Fruit fly (Drosophila melanogaster) whole organism, embryonic: ENCODE results near the gene CG7367.
A peak's percentile ranks its signal among the peaks of the same experiment; 100 is the strongest.

Experiments
- ATbp ChIP-seq: fragments of 200-800 bp; sonication (Bioruptor generic); optimal IDR thresholded peaks from 2 replicates; lab custom pipeline; 2017; ENCODE audit warnings: missing biosample characterization, mild to moderate bottlenecking, missing genetic modification characterization, missing genetic modification reagents
- C15 ChIP-seq: fragments of 200-800 bp; sonication (Bioruptor generic); IDR thresholded peaks from 3 replicates; pipeline ENCODE4 v1.3.6; 2022; ENCODE audit warnings: missing biosample characterization, missing genetic modification characterization
- CG10274 ChIP-seq: fragments of 200-800 bp; sonication (Bioruptor generic); optimal IDR thresholded peaks from 3 replicates; lab custom pipeline; 2017; ENCODE audit warnings: missing biosample characterization, mild to moderate bottlenecking, missing genetic modification characterization
- CG11093 ChIP-seq: fragments of 200-800 bp; sonication (Bioruptor generic); IDR thresholded peaks from 3 replicates; pipeline ENCODE4 v1.3.6; 2022; ENCODE audit warnings: missing biosample characterization, missing genetic modification characterization
- CG1233 ChIP-seq: fragments of 200-800 bp; sonication (Bioruptor generic); optimal IDR thresholded peaks from 4 replicates; lab custom pipeline; 2018; ENCODE audit warnings: missing biosample characterization, mild to moderate bottlenecking, missing genetic modification characterization
- CG12391 ChIP-seq: fragments of 200-800 bp; sonication (Bioruptor generic); optimal IDR thresholded peaks from 3 replicates; lab custom pipeline; 2018; ENCODE audit warnings: missing biosample characterization, mild to moderate bottlenecking, missing genetic modification characterization, moderate library complexity
- CG14050 ChIP-seq: fragments of 200-800 bp; sonication (Bioruptor generic); IDR thresholded peaks from 3 replicates; pipeline ENCODE4 v1.3.6; 2022; ENCODE audit warnings: missing biosample characterization, missing genetic modification characterization
- CG14860 ChIP-seq: fragments of 200-800 bp; sonication (Bioruptor generic); IDR thresholded peaks from 3 replicates; pipeline ENCODE4 v1.3.6; 2022; ENCODE audit warnings: missing biosample characterization, missing genetic modification characterization; ENCODE audit not compliant: partially characterized antibody
- CG15073 ChIP-seq: fragments of 200-800 bp; sonication (Bioruptor generic); optimal IDR thresholded peaks from 2 replicates; lab custom pipeline; 2016; ENCODE audit warnings: missing biosample characterization, missing genetic modification characterization
- CG15514 ChIP-seq: fragments of 200-800 bp; sonication (Bioruptor generic); optimal IDR thresholded peaks from 3 replicates; lab custom pipeline; 2017; ENCODE audit warnings: missing biosample characterization, missing genetic modification characterization, mild to moderate bottlenecking, moderate library complexity, missing genetic modification reagents
- CG15696 ChIP-seq: fragments of 200-800 bp; sonication (Bioruptor generic); optimal IDR thresholded peaks from 2 replicates; lab custom pipeline; 2019; ENCODE audit warnings: missing biosample characterization, mild to moderate bottlenecking, missing genetic modification characterization, moderate library complexity
- CG1603 ChIP-seq: fragments of 200-800 bp; sonication (Bioruptor generic); optimal IDR thresholded peaks from 2 replicates; lab custom pipeline; 2019; ENCODE audit warnings: missing biosample characterization, mild to moderate bottlenecking, missing genetic modification characterization, moderate library complexity
- CG1647 ChIP-seq: fragments of 200-800 bp; sonication (Bioruptor generic); optimal IDR thresholded peaks from 3 replicates; lab custom pipeline; 2016; ENCODE audit warnings: missing biosample characterization, missing genetic modification characterization
- CG17328 ChIP-seq: fragments of 200-800 bp; sonication (Bioruptor generic); IDR thresholded peaks from 2 replicates; pipeline ENCODE4 v1.3.6; 2022; ENCODE audit warnings: missing biosample characterization, missing genetic modification characterization
- CG17359 ChIP-seq: fragments of 200-800 bp; sonication (Bioruptor generic); optimal IDR thresholded peaks from 3 replicates; lab custom pipeline; 2018; ENCODE audit warnings: missing biosample characterization, mild to moderate bottlenecking, missing genetic modification characterization, moderate library complexity
- CG18262 ChIP-seq: fragments of 200-800 bp; optimal IDR thresholded peaks from 3 replicates; lab custom pipeline; 2019; ENCODE audit warnings: missing biosample characterization, mild to moderate bottlenecking, missing genetic modification characterization, moderate library complexity
- CG2129 ChIP-seq: fragments of 200-800 bp; sonication (Bioruptor generic); IDR thresholded peaks from 2 replicates; pipeline ENCODE4 v1.3.6; 2022; ENCODE audit warnings: missing biosample characterization, missing genetic modification characterization; ENCODE audit not compliant: partially characterized antibody
- CG2202 ChIP-seq: fragments of 200-800 bp; sonication (Bioruptor generic); optimal IDR thresholded peaks from 2 replicates; lab custom pipeline; 2018; ENCODE audit warnings: missing biosample characterization, mild to moderate bottlenecking, missing genetic modification characterization
- CG4404 ChIP-seq: fragments of 200-800 bp; sonication (Bioruptor generic); IDR thresholded peaks from 2 replicates; pipeline ENCODE4 v1.3.6; 2022; ENCODE audit warnings: missing biosample characterization, missing genetic modification characterization
- CG4730 ChIP-seq: fragments of 200-800 bp; sonication (Bioruptor generic); IDR thresholded peaks from 2 replicates; pipeline ENCODE4 v1.3.6; 2022; ENCODE audit warnings: missing biosample characterization, missing genetic modification characterization
- CHES-1-like ChIP-seq: fragments of 200-800 bp; sonication (Bioruptor generic); optimal IDR thresholded peaks from 2 replicates; lab custom pipeline; 2016; ENCODE audit warnings: missing biosample characterization, missing genetic modification characterization
- Camta ChIP-seq: fragments of 200-800 bp; sonication (Bioruptor generic); optimal IDR thresholded peaks from 2 replicates; lab custom pipeline; 2016; ENCODE audit warnings: missing biosample characterization, missing genetic modification characterization
- Chrac-16 ChIP-seq: fragments of 200-800 bp; sonication (Bioruptor generic); optimal IDR thresholded peaks from 3 replicates; lab custom pipeline; 2016; ENCODE audit warnings: missing biosample characterization, missing genetic modification characterization
- Dad ChIP-seq: fragments of 200-800 bp; sonication (Bioruptor generic); optimal IDR thresholded peaks from 3 replicates; lab custom pipeline; 2016; ENCODE audit warnings: missing biosample characterization, missing genetic modification characterization
- Fer1 ChIP-seq: fragments of 200-800 bp; sonication (Bioruptor generic); optimal IDR thresholded peaks from 2 replicates; lab custom pipeline; 2017; ENCODE audit warnings: missing biosample characterization, mild to moderate bottlenecking, missing genetic modification characterization
- H15 ChIP-seq: fragments of 200-800 bp; sonication (Bioruptor generic); IDR thresholded peaks from 3 replicates; pipeline ENCODE4 v1.3.6; 2022; ENCODE audit warnings: missing biosample characterization, missing genetic modification characterization
- HmgD ChIP-seq: fragments of 200-800 bp; sonication (Bioruptor generic); optimal IDR thresholded peaks from 3 replicates; lab custom pipeline; 2016; ENCODE audit warnings: missing biosample characterization, missing genetic modification characterization
- Hmr ChIP-seq: fragments of 200-800 bp; sonication (Bioruptor generic); optimal IDR thresholded peaks from 3 replicates; lab custom pipeline; 2017; ENCODE audit warnings: mild to moderate bottlenecking, missing biosample characterization, missing genetic modification reagents, missing genetic modification characterization
- Hr3 ChIP-seq: fragments of 200-800 bp; sonication (Bioruptor generic); optimal IDR thresholded peaks from 3 replicates; lab custom pipeline; 2016; ENCODE audit warnings: missing biosample characterization, missing genetic modification characterization
- Hsf ChIP-seq: fragments of 200-800 bp; sonication (Bioruptor generic); optimal IDR thresholded peaks from 3 replicates; lab custom pipeline; 2016; ENCODE audit warnings: missing biosample characterization, missing genetic modification characterization
- Lim3 ChIP-seq: fragments of 200-800 bp; sonication (Bioruptor generic); IDR thresholded peaks from 2 replicates; pipeline ENCODE4 v1.3.6; 2022; ENCODE audit warnings: missing biosample characterization, missing genetic modification characterization
- Rx ChIP-seq: fragments of 200-800 bp; sonication (Bioruptor generic); IDR thresholded peaks from 2 replicates; pipeline ENCODE4 v1.3.6; 2022; ENCODE audit warnings: missing biosample characterization, missing genetic modification characterization
- Stat92E ChIP-seq, 3 experiments: fragments of >200 bp in 2 of 3; fragments of 200-800 bp in 1 of 3; sonication (Bioruptor generic) in 1 of 3; optimal IDR thresholded peaks; 2 replicates each; lab custom pipeline; 2017 to 2019; ENCODE audit warnings: missing biosample characterization in 3 of 3, missing genetic modification characterization in 3 of 3, mild to moderate bottlenecking in 1 of 3, moderate library complexity in 1 of 3
- ara ChIP-seq: fragments of 200-800 bp; sonication (Bioruptor generic); IDR thresholded peaks from 2 replicates; pipeline ENCODE4 v1.3.6; 2022; ENCODE audit warnings: missing biosample characterization, missing genetic modification characterization
- ash1 ChIP-seq: fragments of 200-800 bp; sonication (Bioruptor generic); optimal IDR thresholded peaks from 2 replicates; lab custom pipeline; 2018; ENCODE audit warnings: missing biosample characterization, mild to moderate bottlenecking, missing genetic modification characterization
- dmrt99B ChIP-seq: fragments of 200-800 bp; sonication (Bioruptor generic); optimal IDR thresholded peaks from 2 replicates; lab custom pipeline; 2018; ENCODE audit warnings: missing biosample characterization, mild to moderate bottlenecking, missing genetic modification characterization, moderate library complexity
- dysf ChIP-seq: fragments of 200-800 bp; sonication (Bioruptor generic); IDR thresholded peaks from 3 replicates; pipeline ENCODE4 v1.3.6; 2022; ENCODE audit warnings: missing biosample characterization, missing genetic modification characterization
- ken ChIP-seq: fragments of 200-800 bp; sonication (Bioruptor generic); IDR thresholded peaks from 3 replicates; pipeline ENCODE4 v1.3.6; 2022; ENCODE audit warnings: missing biosample characterization, missing genetic modification characterization
- nom ChIP-seq: fragments of 200-800 bp; sonication (Bioruptor generic); optimal IDR thresholded peaks from 2 replicates; lab custom pipeline; 2017; ENCODE audit warnings: missing biosample characterization, missing genetic modification characterization, mild to moderate bottlenecking, moderate library complexity, missing genetic modification reagents
- peb ChIP-seq: fragments of 200-800 bp; sonication (Bioruptor generic); IDR thresholded peaks from 2 replicates; pipeline ENCODE4 v1.3.6; 2022; ENCODE audit warnings: missing biosample characterization, missing genetic modification characterization
- seq ChIP-seq: fragments of 200-800 bp; sonication (Bioruptor generic); IDR thresholded peaks from 2 replicates; pipeline ENCODE4 v1.3.6; 2022; ENCODE audit warnings: missing biosample characterization, missing genetic modification characterization
- tio ChIP-seq: fragments of 200-800 bp; sonication (Bioruptor generic); optimal IDR thresholded peaks from 2 replicates; lab custom pipeline; 2017; ENCODE audit warnings: missing biosample characterization, missing genetic modification characterization, inconsistent platforms
- toy ChIP-seq: fragments of 200-800 bp; sonication (Bioruptor generic); IDR thresholded peaks from 2 replicates; pipeline ENCODE4 v1.3.6; 2022; ENCODE audit warnings: missing biosample characterization, missing genetic modification characterization
- vnd ChIP-seq: fragments of 200-800 bp; sonication (Bioruptor generic); IDR thresholded peaks from 3 replicates; pipeline ENCODE4 v1.3.6; 2022; ENCODE audit warnings: missing biosample characterization, missing genetic modification characterization; ENCODE audit not compliant: partially characterized antibody
- wdn ChIP-seq: fragments of 200-800 bp; sonication (Bioruptor generic); IDR thresholded peaks from 2 replicates; pipeline ENCODE4 v1.3.6; 2022; ENCODE audit warnings: missing biosample characterization, missing genetic modification characterization
- wek ChIP-seq: fragments of 200-800 bp; sonication (Bioruptor generic); optimal IDR thresholded peaks from 3 replicates; lab custom pipeline; 2018; ENCODE audit warnings: missing biosample characterization, mild to moderate bottlenecking, missing genetic modification characterization, moderate library complexity
- z ChIP-seq: fragments of 200-800 bp; sonication (Bioruptor generic); IDR thresholded peaks from 3 replicates; pipeline ENCODE4 v1.3.6; 2022; ENCODE audit warnings: missing biosample characterization, missing genetic modification characterization
- zfh1 ChIP-seq: fragments of 200-800 bp; sonication (Bioruptor generic); IDR thresholded peaks from 3 replicates; pipeline ENCODE4 v1.3.6; 2022; ENCODE audit warnings: missing biosample characterization, missing genetic modification characterization

CG7367 gene

dm6 chr2L:7993984-7994854 is 45.4 kb downstream of the CG7367 start, which contains the start of gene pes (continued):
- TF ChIP-seq HmgD (GFP tag; lab: Kevin White, UChicago) = no peak
- peak; percentile 91 for TF ChIP-seq nom (GFP tag; lab: Kevin White, UChicago)
- TF ChIP-seq wek (GFP tag; lab: Kevin White, UChicago) = peak; percentile 74
- TF ChIP-seq CHES-1-like (GFP tag; lab: Kevin White, UChicago) = no peak
- TF ChIP-seq CG1603 (tag; lab: Kevin White, UChicago) = peak; percentile 46
- peak; percentile 87 for TF ChIP-seq CG4730 (GFP tag; lab: Robert Waterston, UW)
- peak; percentile 88 for TF ChIP-seq CG18262 (tag; lab: Kevin White, UChicago)
- no peak for TF ChIP-seq CG15073 (GFP tag; lab: Kevin White, UChicago)
- peak; percentile 92 for TF ChIP-seq CG15696 (tag; lab: Kevin White, UChicago)
- peak; percentile 89 for TF ChIP-seq peb (GFP tag; lab: Robert Waterston, UW)
- peak; percentile 83 for TF ChIP-seq CG15514 (GFP tag; lab: Kevin White, UChicago)
- peak; percentile 86 for TF ChIP-seq CG1233 (GFP tag; lab: Kevin White, UChicago)
- TF ChIP-seq H15 = peak; percentile 93
- TF ChIP-seq CG12391 (tag; lab: Kevin White, UChicago) = no peak
- no peak; the same call in 2 of the 3 replicates for TF ChIP-seq zfh1 (GFP tag; lab: Robert Waterston, UW)
- TF ChIP-seq CG10274 = peak; percentile 99
- peak; percentile 92 for TF ChIP-seq Camta
- TF ChIP-seq CG14860 = no peak
- TF ChIP-seq Fer1 (GFP tag; lab: Kevin White, UChicago) = peak; percentile 97
- TF ChIP-seq CG17328 (GFP tag; lab: Robert Waterston, UW) = peak; percentile 47; the same call in 1 of the 2 replicates
- TF ChIP-seq ara (GFP tag; lab: Robert Waterston, UW) = peak; percentile 90
- TF ChIP-seq CG14050 (GFP tag; lab: Robert Waterston, UW) = peak; percentile 86
- peak; percentile 16 for TF ChIP-seq Hmr (GFP tag; lab: Kevin White, UChicago)
- peak; percentile 88 for TF ChIP-seq CG17359 (tag; lab: Kevin White, UChicago)
- TF ChIP-seq z (GFP tag; lab: Robert Waterston, UW) = no peak
- TF ChIP-seq ken (GFP tag; lab: Robert Waterston, UW) = peak; percentile 51; the same call in 1 of the 3 replicates
- peak; percentile 94 for TF ChIP-seq Hsf (GFP tag; lab: Kevin White, UChicago)
- peak; percentile 94 for TF ChIP-seq dmrt99B (tag; lab: Kevin White, UChicago)
- peak; percentile 76; the same call in 1 of the 2 replicates for TF ChIP-seq Lim3 (GFP tag; lab: Robert Waterston, UW)
- peak; percentile 40 for TF ChIP-seq Hr3 (GFP tag; lab: Kevin White, UChicago)
- TF ChIP-seq CG2129 (GFP tag; lab: Robert Waterston, UW) = no peak
- TF ChIP-seq CG4404 (GFP tag; lab: Robert Waterston, UW) = peak; percentile 97
- TF ChIP-seq ATbp (GFP tag; lab: Kevin White, UChicago) = peak; percentile 66
- peak; percentile 84 for TF ChIP-seq toy (GFP tag; lab: Robert Waterston, UW)
- peak; percentile 87 for TF ChIP-seq CG1647 (GFP tag; lab: Kevin White, UChicago)
- TF ChIP-seq Chrac-16 (GFP tag; lab: Kevin White, UChicago) = peak; percentile 8
- TF ChIP-seq dysf (GFP tag; lab: Robert Waterston, UW) = peak; percentile 37; the same call in 1 of the 3 replicates
- TF ChIP-seq CG11093 (GFP tag; lab: Robert Waterston, UW) = peak; percentile 92
- TF ChIP-seq wdn (GFP tag; lab: Robert Waterston, UW) = peak; percentile 88
- peak; percentile 30 for TF ChIP-seq tio (GFP tag; lab: Kevin White, UChicago)
- TF ChIP-seq Stat92E (GFP tag; optimal IDR thresholded peaks at IDR 0.05; lab: Kevin White, UChicago) = peak in 1 of 3 experiments; percentile 95
- peak; percentile 79 for TF ChIP-seq C15 (GFP tag; lab: Robert Waterston, UW)
- no peak for TF ChIP-seq ash1
- peak; percentile 91 for TF ChIP-seq Rx (GFP tag; lab: Robert Waterston, UW)
- TF ChIP-seq seq (GFP tag; lab: Robert Waterston, UW) = peak; percentile 83
- peak; percentile 82 for TF ChIP-seq Dad (GFP tag; lab: Kevin White, UChicago)
- peak; percentile 25 for TF ChIP-seq CG2202 (tag; lab: Kevin White, UChicago)
- no peak for TF ChIP-seq vnd (GFP tag; lab: Robert Waterston, UW)
